Worm (Caenorhabditis elegans): Measurements from ENCODE around the gene idpp-7.

- TF ChIP-seq nhr-76 (tag; optimal IDR thresholded peaks at IDR 0.05) (no peak), snpc-4 (tag; optimal IDR thresholded peaks at IDR 0.05) (no peak), mls-2 (tag; optimal IDR thresholded peaks at IDR 0.05) (no peak)
These were observed 33.9 kb upstream of the idpp-7 start for ce11 chrIV:12685827-12686226.
